Fruit fly (Drosophila melanogaster) whole organism: Measurements from ENCODE around the gene pico.

Source experiments
- CG8478 ChIP-seq: fragments of >200 bp; optimal IDR thresholded peaks from 2 replicates; lab custom pipeline; 2018; ENCODE audit warnings: inconsistent platforms
- Dll ChIP-seq: fragments of >200 bp; optimal IDR thresholded peaks from 2 replicates; lab custom pipeline; 2017
- EcR ChIP-seq, 2 experiments: fragments of >200 bp; optimal IDR thresholded peaks; 2 replicates each; lab custom pipeline; 2017; ENCODE audit warnings: missing biosample characterization in 2 of 2, missing genetic modification characterization in 2 of 2, missing genetic modification reagents in 2 of 2
- pan ChIP-seq: fragments of >200 bp; optimal IDR thresholded peaks from 2 replicates; lab custom pipeline; 2017
- psq ChIP-seq: fragments of >200 bp; optimal IDR thresholded peaks from 2 replicates; lab custom pipeline; 2017
- usp ChIP-seq: fragments of >200 bp; optimal IDR thresholded peaks from 2 replicates; lab custom pipeline; 2017; ENCODE audit warnings: missing biosample characterization, missing genetic modification characterization, mixed read lengths

Gene pico

dm6 chrX:19823980-19824379, 27.9 kb downstream of the pico start, which contains the start of gene SkpE:
Gene SkpE (minus strand): TSS chrX:19824080.
- TF ChIP-seq psq (lab: Kevin White, UChicago) (no peak), Dll (lab: Kevin White, UChicago) (no peak), usp (GFP tag; lab: Kevin White, UChicago) (no peak), pan (no peak), EcR (GFP tag; optimal IDR thresholded peaks at IDR 0.05; lab: Kevin White, UChicago) (no peak), CG8478 (lab: Kevin White, UChicago) (no peak)

- TF ChIP-seq usp (GFP tag; lab: Kevin White, UChicago) (no peak), psq (lab: Kevin White, UChicago) (no peak), EcR (GFP tag; optimal IDR thresholded peaks at IDR 0.05; lab: Kevin White, UChicago) (no peak), Dll (lab: Kevin White, UChicago) (no peak), pan (no peak), CG8478 (lab: Kevin White, UChicago) (no peak)
Measured at dm6 chrX:19818617-19819016, 33.2 kb downstream of the pico start.

dm6 chrX:19815772-19816171, 36.1 kb downstream of the pico start, which contains the start of gene SkpC:
Gene SkpC (plus strand): TSS chrX:19816072.
- no peak for TF ChIP-seq usp (GFP tag; lab: Kevin White, UChicago)
- no peak for TF ChIP-seq EcR (GFP tag; optimal IDR thresholded peaks at IDR 0.05; lab: Kevin White, UChicago)

- TF ChIP-seq psq (lab: Kevin White, UChicago) (no peak), EcR (GFP tag; optimal IDR thresholded peaks at IDR 0.05; lab: Kevin White, UChicago) (no peak), Dll (lab: Kevin White, UChicago) (no peak)
Measured at dm6 chrX:19812429-19812828, 39.4 kb downstream of the pico start, which contains the start of gene SkpD. Gene SkpD (plus strand): TSS chrX:19812729.

- TF ChIP-seq psq (lab: Kevin White, UChicago) (no peak), usp (GFP tag; lab: Kevin White, UChicago) (no peak), Dll (lab: Kevin White, UChicago) (no peak), EcR (GFP tag; optimal IDR thresholded peaks at IDR 0.05; lab: Kevin White, UChicago) (no peak), CG8478 (lab: Kevin White, UChicago) (no peak), pan (no peak)
Measured at dm6 chrX:19811057-19811456, 40.8 kb downstream of the pico start.

- TF ChIP-seq EcR (GFP tag; optimal IDR thresholded peaks at IDR 0.05; lab: Kevin White, UChicago) (no peak), pan (no peak), usp (GFP tag; lab: Kevin White, UChicago) (no peak), CG8478 (lab: Kevin White, UChicago) (no peak), Dll (lab: Kevin White, UChicago) (no peak), psq (lab: Kevin White, UChicago) (no peak)
Measured at dm6 chrX:19806137-19806536, 45.7 kb downstream of the pico start.

- no peak for TF ChIP-seq Dll (lab: Kevin White, UChicago)
- no peak for TF ChIP-seq CG8478 (lab: Kevin White, UChicago)
- TF ChIP-seq usp (GFP tag; lab: Kevin White, UChicago) = no peak
- no peak for TF ChIP-seq psq (lab: Kevin White, UChicago)
- TF ChIP-seq EcR (GFP tag; optimal IDR thresholded peaks at IDR 0.05; lab: Kevin White, UChicago) = no peak
- no peak for TF ChIP-seq pan
Measured at dm6 chrX:19795808-19796207, 56.1 kb downstream of the pico start.

dm6 chrX:19792572-19792971, 59.3 kb downstream of the pico start:
- no peak for TF ChIP-seq pan
- TF ChIP-seq psq (lab: Kevin White, UChicago) = no peak
- TF ChIP-seq usp (GFP tag; lab: Kevin White, UChicago) = no peak
- no peak for TF ChIP-seq EcR (GFP tag; optimal IDR thresholded peaks at IDR 0.05; lab: Kevin White, UChicago)
- no peak for TF ChIP-seq CG8478 (lab: Kevin White, UChicago)
- TF ChIP-seq Dll (lab: Kevin White, UChicago) = no peak

dm6 chrX:19791832-19792231, 60.0 kb downstream of the pico start:
- TF ChIP-seq psq (lab: Kevin White, UChicago) (no peak), CG8478 (lab: Kevin White, UChicago) (no peak), EcR (GFP tag; optimal IDR thresholded peaks at IDR 0.05; lab: Kevin White, UChicago) (no peak)

- TF ChIP-seq Dll (lab: Kevin White, UChicago) (no peak), EcR (GFP tag; optimal IDR thresholded peaks at IDR 0.05; lab: Kevin White, UChicago) (no peak), pan (no peak), CG8478 (lab: Kevin White, UChicago) (no peak), usp (GFP tag; lab: Kevin White, UChicago) (no peak), psq (lab: Kevin White, UChicago) (no peak)
Measured at dm6 chrX:19788621-19788944, 63.3 kb downstream of the pico start.

- TF ChIP-seq pan = no peak
- TF ChIP-seq psq (lab: Kevin White, UChicago) = no peak
- TF ChIP-seq CG8478 (lab: Kevin White, UChicago) = no peak
- TF ChIP-seq usp (GFP tag; lab: Kevin White, UChicago) = no peak
- no peak for TF ChIP-seq Dll (lab: Kevin White, UChicago)
- TF ChIP-seq EcR (GFP tag; optimal IDR thresholded peaks at IDR 0.05; lab: Kevin White, UChicago) = no peak
Measured at dm6 chrX:19787921-19788620, 63.8 kb downstream of the pico start.

- TF ChIP-seq CG8478 (lab: Kevin White, UChicago) (no peak), usp (GFP tag; lab: Kevin White, UChicago) (no peak), Dll (lab: Kevin White, UChicago) (no peak), EcR (GFP tag; optimal IDR thresholded peaks at IDR 0.05; lab: Kevin White, UChicago) (no peak), pan (no peak), psq (lab: Kevin White, UChicago) (no peak)
Measured at dm6 chrX:19786823-19787222, 65.0 kb downstream of the pico start.
